Fruit fly (Drosophila melanogaster) Kc167 (cell line): ENCODE results near the gene NPF.

Experiments
- Myc ChIP-seq: fragments of >200 bp; optimal IDR thresholded peaks from 2 replicates; lab custom pipeline; 2017; ENCODE audit warnings: missing external identifiers
- Sin3A ChIP-seq: fragments of >200 bp; optimal IDR thresholded peaks from 2 replicates; lab custom pipeline; 2018; ENCODE audit warnings: missing external identifiers
- h ChIP-seq: fragments of >200 bp; optimal IDR thresholded peaks from 3 replicates; lab custom pipeline; 2018; ENCODE audit warnings: missing external identifiers
- insv ChIP-seq: fragments of >200 bp; optimal IDR thresholded peaks from 3 replicates; lab custom pipeline; 2018; ENCODE audit warnings: missing external identifiers
- psq ChIP-seq: fragments of >200 bp; optimal IDR thresholded peaks from 2 replicates; lab custom pipeline; 2017; ENCODE audit warnings: missing external identifiers
- ttk ChIP-seq: sonication (Bioruptor generic); optimal IDR thresholded peaks from 2 replicates; lab custom pipeline; 2017; ENCODE audit warnings: missing external identifiers

DNA sequence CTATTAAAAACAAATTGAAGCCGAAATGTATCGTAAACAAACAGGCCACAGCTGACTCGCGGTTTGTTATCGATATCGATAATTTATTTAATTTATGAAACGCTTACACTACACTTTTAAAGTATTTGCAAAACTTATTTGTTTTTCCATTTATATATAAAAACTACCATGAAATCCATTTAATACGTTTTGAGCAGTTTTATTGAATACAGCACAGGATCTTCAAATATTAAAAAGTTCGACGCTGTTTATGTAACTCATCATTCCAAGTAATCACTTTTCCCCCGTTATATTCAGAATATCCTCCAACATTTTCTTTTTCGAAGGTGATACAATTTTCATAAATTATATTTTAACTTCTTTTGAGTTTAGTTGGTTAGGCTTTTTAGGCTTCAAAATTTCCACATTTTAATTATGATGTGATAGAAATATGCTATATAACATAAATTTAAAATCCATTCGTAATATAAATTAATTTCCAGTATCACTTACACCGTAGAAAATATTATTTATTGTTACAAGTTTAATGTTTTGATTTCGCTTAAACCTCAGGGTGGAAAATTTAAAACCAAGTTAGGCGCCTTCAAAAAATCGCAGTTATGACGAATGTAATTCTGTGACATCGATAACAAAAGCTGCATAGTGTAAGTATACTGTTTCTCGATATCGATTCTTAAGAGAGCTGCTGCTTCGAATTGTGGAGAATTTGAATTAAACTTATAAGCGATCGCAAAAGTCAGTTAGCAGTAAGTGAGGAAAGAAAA, 38.1 kb downstream of the NPF start, which contains the start of the genes CG10324 and CCT3:
- TF ChIP-seq h (no peak), ttk (lab: Kevin White, UChicago) (no peak), Myc (lab: Kevin White, UChicago) (no peak), psq (lab: Kevin White, UChicago) (no peak), insv (no peak), Sin3A (lab: Kevin White, UChicago) (no peak)
